Worm (Caenorhabditis elegans) whole organism, young adult: Measurements from ENCODE around the gene M163.8.

Source experiments
- B0035.1 ChIP-seq: sonication (generic microtip); optimal IDR thresholded peaks from 2 replicates; lab custom pipeline; 2016; ENCODE audit warnings: missing genetic modification characterization, mild to moderate bottlenecking, missing compliant biosample characterization, missing genotype, missing genetic modification reagents
- F22D6.2 ChIP-seq: sonication (generic microtip); optimal IDR thresholded peaks from 2 replicates; lab custom pipeline; 2016; ENCODE audit warnings: mild to moderate bottlenecking, missing genetic modification characterization, missing compliant biosample characterization
- F23B12.7 ChIP-seq: sonication (generic microtip); optimal IDR thresholded peaks from 2 replicates; lab custom pipeline; 2017; ENCODE audit warnings: missing genetic modification characterization, mild to moderate bottlenecking, missing compliant biosample characterization, antibody characterized with exemption, moderate library complexity; ENCODE audit not compliant: insufficient read depth
- F39B2.1 ChIP-seq: fragments of 200-800 bp; sonication (Bioruptor generic); IDR thresholded peaks from 2 replicates; pipeline ENCODE4 v1.3.6; 2022; ENCODE audit warnings: missing genetic modification reagents, missing genetic modification characterization, missing compliant biosample characterization
- F55B11.4 ChIP-seq: sonication (generic microtip); optimal IDR thresholded peaks from 2 replicates; lab custom pipeline; 2016; ENCODE audit warnings: missing compliant biosample characterization, missing genetic modification characterization, borderline replicate concordance; ENCODE audit not compliant: insufficient read depth
- K11D2.4 ChIP-seq: fragments of 200-800 bp; sonication (Bioruptor generic); IDR thresholded peaks from 2 replicates; pipeline ENCODE4 v1.3.6; 2022; ENCODE audit warnings: missing genetic modification reagents, missing genetic modification characterization, missing compliant biosample characterization
- T26A5.8 ChIP-seq: sonication (generic microtip); optimal IDR thresholded peaks from 2 replicates; lab custom pipeline; 2016; ENCODE audit warnings: missing genetic modification characterization, missing compliant biosample characterization
- Y53F4B.3 ChIP-seq: fragments of 200-800 bp; sonication (Bioruptor generic); IDR thresholded peaks from 2 replicates; pipeline ENCODE4 v1.3.6; 2022; ENCODE audit warnings: missing genetic modification reagents, missing genetic modification characterization, missing compliant biosample characterization
- Y79H2A.3 ChIP-seq: fragments of 200-800 bp; sonication (Bioruptor generic); conservative IDR thresholded peaks from 2 replicates; pipeline ENCODE4 v1.3.6; 2022; ENCODE audit warnings: missing genetic modification reagents, missing genetic modification characterization, missing compliant biosample characterization
- aptf-2 ChIP-seq: fragments of 200-800 bp; sonication (Bioruptor generic); conservative IDR thresholded peaks from 2 replicates; pipeline ENCODE4 v1.3.6; 2022; ENCODE audit warnings: missing genetic modification reagents, missing genetic modification characterization, missing compliant biosample characterization
- aptf-3 ChIP-seq: fragments of 200-800 bp; sonication (Bioruptor generic); IDR thresholded peaks from 2 replicates; pipeline ENCODE4 v1.3.6; 2022; ENCODE audit warnings: missing genetic modification characterization, missing compliant biosample characterization
- bed-1 ChIP-seq: fragments of 200-800 bp; sonication (Bioruptor generic); IDR thresholded peaks from 2 replicates; pipeline ENCODE4 v1.3.6; 2022; ENCODE audit warnings: missing genetic modification reagents, missing genetic modification characterization, missing compliant biosample characterization
- ccch-3 ChIP-seq: fragments of 200-800 bp; sonication (Bioruptor generic); optimal IDR thresholded peaks from 2 replicates; lab custom pipeline; 2018; ENCODE audit warnings: mild to moderate bottlenecking, missing genetic modification characterization, missing compliant biosample characterization
- cebp-1 ChIP-seq, 2 experiments: fragments of 200-800 bp in 1 of 2; sonication (Bioruptor generic) in 1 of 2; sonication (generic microtip) in 1 of 2; IDR thresholded peaks in 1 of 2; optimal IDR thresholded peaks in 1 of 2; 2 replicates each; pipeline versions ENCODE4 v1.3.6 to Lab custom; 2017 to 2022; ENCODE audit warnings: missing compliant biosample characterization in 2 of 2, missing genetic modification characterization in 2 of 2, mild to moderate bottlenecking in 1 of 2, missing genetic modification reagents in 1 of 2, moderate library complexity in 1 of 2
- ceh-100 ChIP-seq: fragments of 200-800 bp; sonication (Bioruptor generic); IDR thresholded peaks from 2 replicates; pipeline ENCODE4 v1.3.6; 2022; ENCODE audit warnings: missing genetic modification reagents, missing genetic modification characterization, missing compliant biosample characterization
- ceh-40 ChIP-seq: fragments of 200-800 bp; sonication (Bioruptor generic); IDR thresholded peaks from 2 replicates; pipeline ENCODE4 v1.3.6; 2022; ENCODE audit warnings: missing genetic modification characterization, missing compliant biosample characterization
- ceh-91 ChIP-seq: fragments of 200-800 bp; sonication (Bioruptor generic); IDR thresholded peaks from 2 replicates; pipeline ENCODE4 v1.3.6; 2022; ENCODE audit warnings: missing genetic modification reagents, missing genetic modification characterization, missing compliant biosample characterization
- dox-1 ChIP-seq: fragments of 200-800 bp; sonication (Bioruptor generic); IDR thresholded peaks from 2 replicates; pipeline ENCODE4 v1.3.6; 2022; ENCODE audit warnings: missing genetic modification reagents, missing genetic modification characterization, missing compliant biosample characterization
- dpff-1 ChIP-seq: sonication (generic microtip); optimal IDR thresholded peaks from 2 replicates; lab custom pipeline; 2017; ENCODE audit warnings: mild to moderate bottlenecking, missing genetic modification characterization, missing compliant biosample characterization
- dpl-1 ChIP-seq: fragments of 150-350 bp; optimal IDR thresholded peaks from 2 replicates; lab custom pipeline; 2014; ENCODE audit warnings: missing biosample characterization, missing genetic modification reagents, missing genetic modification characterization
- efl-1 ChIP-seq: fragments of 150-350 bp; optimal IDR thresholded peaks from 2 replicates; lab custom pipeline; 2014; ENCODE audit warnings: missing biosample characterization, missing genetic modification reagents, missing genetic modification characterization
- egl-44 ChIP-seq: fragments of 200-800 bp; sonication (Bioruptor generic); IDR thresholded peaks from 2 replicates; pipeline ENCODE4 v1.3.6; 2022; ENCODE audit warnings: missing genetic modification reagents, missing genetic modification characterization, missing compliant biosample characterization
- hlh-12 ChIP-seq: sonication (generic microtip); optimal IDR thresholded peaks from 2 replicates; lab custom pipeline; 2016; ENCODE audit warnings: missing genetic modification characterization, missing compliant biosample characterization
- hmg-20 ChIP-seq: fragments of 200-800 bp; sonication (Bioruptor generic); IDR thresholded peaks from 2 replicates; pipeline ENCODE4 v1.3.6; 2022; ENCODE audit warnings: missing genetic modification reagents, missing genetic modification characterization, missing compliant biosample characterization
- lag-1 ChIP-seq: fragments of 200-800 bp; sonication (Bioruptor generic); IDR thresholded peaks from 2 replicates; pipeline ENCODE4 v1.3.6; 2022; ENCODE audit warnings: missing genetic modification reagents, missing genetic modification characterization, missing compliant biosample characterization
- lin-40 ChIP-seq: sonication (generic microtip); optimal IDR thresholded peaks from 2 replicates; lab custom pipeline; 2016; ENCODE audit warnings: missing genetic modification characterization, mild to moderate bottlenecking, missing compliant biosample characterization, missing genotype, missing genetic modification reagents
- lin-54 ChIP-seq: fragments of 200-800 bp; sonication (Bioruptor generic); optimal IDR thresholded peaks from 2 replicates; lab custom pipeline; 2018; ENCODE audit warnings: mild to moderate bottlenecking, missing genetic modification characterization, missing compliant biosample characterization
- madf-6 ChIP-seq: fragments of 200-800 bp; sonication (Bioruptor generic); IDR thresholded peaks from 2 replicates; pipeline ENCODE4 v1.3.6; 2022; ENCODE audit warnings: missing genetic modification reagents, missing genetic modification characterization, missing compliant biosample characterization
- mcd-1 ChIP-seq: fragments of 200-800 bp; sonication (Bioruptor generic); IDR thresholded peaks from 2 replicates; pipeline ENCODE4 v1.3.6; 2022; ENCODE audit warnings: missing genetic modification reagents, missing genetic modification characterization, missing compliant biosample characterization
- nfya-2 ChIP-seq: fragments of 200-800 bp; sonication (Bioruptor generic); IDR thresholded peaks from 2 replicates; pipeline ENCODE4 v1.3.6; 2022; ENCODE audit warnings: missing genetic modification reagents, missing genetic modification characterization, missing compliant biosample characterization
- nhr-80 ChIP-seq: sonication (generic microtip); optimal IDR thresholded peaks from 2 replicates; lab custom pipeline; 2016; ENCODE audit warnings: missing genetic modification characterization, missing compliant biosample characterization
- rcor-1 ChIP-seq: fragments of 200-800 bp; sonication (Bioruptor generic); IDR thresholded peaks from 2 replicates; pipeline ENCODE4 v1.3.6; 2022; ENCODE audit warnings: missing genetic modification reagents, missing genetic modification characterization, missing compliant biosample characterization
- repo-1 ChIP-seq: sonication (generic microtip); optimal IDR thresholded peaks from 2 replicates; lab custom pipeline; 2017; ENCODE audit warnings: mild to moderate bottlenecking, missing genetic modification characterization, missing compliant biosample characterization
- sea-2 ChIP-seq: fragments of 200-800 bp; sonication (Bioruptor generic); IDR thresholded peaks from 2 replicates; pipeline ENCODE4 v1.3.6; 2022; ENCODE audit warnings: missing genetic modification characterization, missing compliant biosample characterization
- snpc-1.1 ChIP-seq: sonication (generic microtip); optimal IDR thresholded peaks from 2 replicates; lab custom pipeline; 2017; ENCODE audit warnings: missing genetic modification characterization, mild to moderate bottlenecking, missing compliant biosample characterization, antibody characterized with exemption, moderate library complexity, missing genotype, missing genetic modification reagents; ENCODE audit not compliant: insufficient read depth
- snpc-3.4 ChIP-seq: sonication (generic microtip); optimal IDR thresholded peaks from 2 replicates; lab custom pipeline; 2017; ENCODE audit warnings: missing genetic modification characterization, mild to moderate bottlenecking, missing compliant biosample characterization, antibody characterized with exemption, moderate library complexity, missing genotype, missing genetic modification reagents
- snpc-4 ChIP-seq, 5 experiments: fragments of 150-350 bp in 1 of 5; sonication (generic microtip) in 4 of 5; optimal IDR thresholded peaks; 2 replicates each; lab custom pipeline; 2014 to 2018; ENCODE audit warnings: missing genetic modification characterization in 5 of 5, missing biosample characterization in 3 of 5, antibody characterized with exemption in 2 of 5, mild to moderate bottlenecking in 2 of 5, missing compliant biosample characterization in 2 of 5, missing genotype in 2 of 5, moderate library complexity in 2 of 5, missing genetic modification reagents in 1 of 5
- somi-1 ChIP-seq: fragments of 200-800 bp; sonication (Bioruptor generic); optimal IDR thresholded peaks from 2 replicates; lab custom pipeline; 2018; ENCODE audit warnings: mild to moderate bottlenecking, missing genetic modification characterization, missing compliant biosample characterization
- tbx-9 ChIP-seq: sonication (generic microtip); optimal IDR thresholded peaks from 2 replicates; lab custom pipeline; 2016; ENCODE audit warnings: borderline replicate concordance, missing genetic modification characterization, inconsistent platforms, missing compliant biosample characterization
- unc-62 ChIP-seq: fragments of 150-350 bp; optimal IDR thresholded peaks from 2 replicates; lab custom pipeline; 2014; ENCODE audit warnings: missing biosample characterization, missing genetic modification reagents, missing genetic modification characterization
- xnd-1 ChIP-seq: sonication (generic microtip); optimal IDR thresholded peaks from 2 replicates; lab custom pipeline; 2016; ENCODE audit warnings: missing genotype, missing genetic modification reagents, missing genetic modification characterization, missing compliant biosample characterization
- ztf-22 ChIP-seq: fragments of 200-800 bp; sonication (Bioruptor generic); optimal IDR thresholded peaks from 2 replicates; lab custom pipeline; 2018; ENCODE audit warnings: mild to moderate bottlenecking, missing genetic modification characterization, moderate library complexity, missing compliant biosample characterization
- ztf-25 ChIP-seq: fragments of 200-800 bp; sonication (Bioruptor generic); IDR thresholded peaks from 2 replicates; pipeline ENCODE4 v1.3.6; 2022; ENCODE audit warnings: missing genetic modification reagents, missing genetic modification characterization, missing compliant biosample characterization
- ztf-26 ChIP-seq: sonication (generic microtip); optimal IDR thresholded peaks from 2 replicates; lab custom pipeline; 2017; ENCODE audit warnings: missing genetic modification characterization, missing compliant biosample characterization
- ztf-28 ChIP-seq: fragments of 200-800 bp; sonication (Bioruptor generic); IDR thresholded peaks from 2 replicates; pipeline ENCODE4 v1.3.6; 2022; ENCODE audit warnings: missing genetic modification reagents, missing genetic modification characterization, missing compliant biosample characterization

The M163.8 gene

ce11 chrX:14525325-14526305, 40.7 kb downstream of the M163.8 start (continued):
- TF ChIP-seq ztf-28 (GFP tag; lab: Robert Waterston, UW) (no peak), xnd-1 (tag; lab: Kevin White, UChicago) (no peak), unc-62 (GFP tag; lab: Kevin White, UChicago) (peak; percentile 79), snpc-3.4 (no peak), F39B2.1 (GFP tag; lab: Robert Waterston, UW) (0 out of 2 replicates have a peak, but pooled peaks have one; percentile 54), lin-40 (tag; lab: Kevin White, UChicago) (peak; percentile 100), snpc-1.1 (tag; lab: Kevin White, UChicago) (no peak), efl-1 (GFP tag; lab: Kevin White, UChicago) (peak; percentile 27), B0035.1 (tag; lab: Kevin White, UChicago) (peak; percentile 97), rcor-1 (GFP tag; lab: Robert Waterston, UW) (peak; percentile 97), ceh-91 (GFP tag; lab: Robert Waterston, UW) (no peak), ztf-26 (tag; lab: Kevin White, UChicago) (peak; percentile 100), F55B11.4 (tag; lab: Kevin White, UChicago) (no peak), egl-44 (GFP tag; lab: Robert Waterston, UW) (peak; percentile 95), ztf-22 (GFP tag; lab: Kevin White, UChicago) (peak; percentile 98), Y79H2A.3 (no peak), lag-1 (peak; percentile 92), madf-6 (GFP tag; lab: Robert Waterston, UW) (no peak), ccch-3 (GFP tag; lab: Kevin White, UChicago) (peak; percentile 87), nfya-2 (no peak), ztf-25 (GFP tag; lab: Robert Waterston, UW) (no peak), F23B12.7 (tag; lab: Kevin White, UChicago) (peak; percentile 98), snpc-4 (GFP tag; optimal IDR thresholded peaks at IDR 0.05; lab: Kevin White, UChicago) (peak; percentile 67), snpc-4 (tag; optimal IDR thresholded peaks at IDR 0.05; lab: Kevin White, UChicago) (peak; percentile 43 to 93 (median 89)), repo-1 (peak; percentile 100), sea-2 (GFP tag; lab: Robert Waterston, UW) (peak; percentile 86), Y53F4B.3 (GFP tag; lab: Robert Waterston, UW) (no peak), nhr-80 (tag; lab: Kevin White, UChicago) (peak; percentile 95), ceh-100 (GFP tag; lab: Robert Waterston, UW) (peak; percentile 71; the same call in 1 of the 2 replicates), dox-1 (GFP tag; lab: Robert Waterston, UW) (peak; percentile 99), ceh-40 (GFP tag; lab: Robert Waterston, UW) (no peak), dpff-1 (peak; percentile 94), bed-1 (GFP tag; lab: Robert Waterston, UW) (0 out of 2 replicates have a peak, but pooled peaks have one; percentile 68), mcd-1 (GFP tag; lab: Robert Waterston, UW) (peak; percentile 92), F22D6.2 (tag; lab: Kevin White, UChicago) (peak; percentile 97), hmg-20 (GFP tag; lab: Robert Waterston, UW) (peak; percentile 97), T26A5.8 (tag; lab: Kevin White, UChicago) (peak; percentile 27), aptf-3 (GFP tag; lab: Robert Waterston, UW) (no peak), lin-54 (peak; percentile 92), tbx-9 (tag; lab: Kevin White, UChicago) (no peak), hlh-12 (peak; percentile 33), aptf-2 (no peak), K11D2.4 (peak; percentile 100), dpl-1 (GFP tag; lab: Kevin White, UChicago) (no peak), cebp-1 (GFP tag; IDR thresholded peaks at IDR 0.05; lab: Robert Waterston, UW) (peak; percentile 82), cebp-1 (tag; optimal IDR thresholded peaks at IDR 0.05; lab: Kevin White, UChicago) (peak; percentile 98), somi-1 (GFP tag; lab: Kevin White, UChicago) (peak; percentile 97)
